Worm (Caenorhabditis elegans) whole organism, young adult: ENCODE results near the gene fbxa-163.

Source experiments
- F52B5.7 ChIP-seq: sonication (generic microtip); optimal IDR thresholded peaks from 2 replicates; lab custom pipeline; 2016; ENCODE audit warnings: mild to moderate bottlenecking, missing genetic modification characterization, missing compliant biosample characterization
- F57C9.4 ChIP-seq: sonication (generic microtip); optimal IDR thresholded peaks from 2 replicates; lab custom pipeline; 2017; ENCODE audit warnings: mild to moderate bottlenecking, missing genetic modification characterization, missing compliant biosample characterization
- athp-1 ChIP-seq: sonication (generic microtip); optimal IDR thresholded peaks from 2 replicates; lab custom pipeline; 2017; ENCODE audit warnings: mild to moderate bottlenecking, missing genetic modification characterization, missing compliant biosample characterization
- fkh-3 ChIP-seq: sonication (generic microtip); optimal IDR thresholded peaks from 2 replicates; lab custom pipeline; 2016; ENCODE audit warnings: mild to moderate bottlenecking, missing genetic modification characterization, missing compliant biosample characterization
- hlh-12 ChIP-seq: sonication (generic microtip); optimal IDR thresholded peaks from 2 replicates; lab custom pipeline; 2016; ENCODE audit warnings: missing genetic modification characterization, missing compliant biosample characterization
- hrde-1 ChIP-seq: sonication (generic microtip); optimal IDR thresholded peaks from 2 replicates; lab custom pipeline; 2016; ENCODE audit warnings: missing genetic modification characterization, mild to moderate bottlenecking, missing compliant biosample characterization, moderate library complexity, missing genotype, missing genetic modification reagents, borderline replicate concordance
- nfya-1 ChIP-seq: sonication (generic microtip); optimal IDR thresholded peaks from 2 replicates; lab custom pipeline; 2017; ENCODE audit warnings: antibody characterized with exemption, missing compliant biosample characterization, missing genetic modification characterization, borderline replicate concordance; ENCODE audit not compliant: insufficient read depth
- rec-8 ChIP-seq, 2 experiments: sonication (generic microtip); optimal IDR thresholded peaks; 2 replicates each; lab custom pipeline; 2016; ENCODE audit warnings: mild to moderate bottlenecking in 2 of 2, missing genetic modification characterization in 2 of 2, missing genetic modification reagents in 2 of 2, missing genotype in 2 of 2, missing biosample characterization in 1 of 2, missing compliant biosample characterization in 1 of 2, moderate library complexity in 1 of 2
- snpc-3.4 ChIP-seq: sonication (generic microtip); optimal IDR thresholded peaks from 2 replicates; lab custom pipeline; 2017; ENCODE audit warnings: missing genetic modification characterization, mild to moderate bottlenecking, missing compliant biosample characterization, antibody characterized with exemption, moderate library complexity, missing genotype, missing genetic modification reagents
- tlf-1 ChIP-seq: fragments of 200-800 bp; sonication (Bioruptor generic); optimal IDR thresholded peaks from 2 replicates; lab custom pipeline; 2018; ENCODE audit warnings: mild to moderate bottlenecking, missing genetic modification characterization, missing compliant biosample characterization
- unc-62 ChIP-seq: fragments of 150-350 bp; optimal IDR thresholded peaks from 2 replicates; lab custom pipeline; 2014; ENCODE audit warnings: missing biosample characterization, missing genetic modification reagents, missing genetic modification characterization
- ztf-26 ChIP-seq: sonication (generic microtip); optimal IDR thresholded peaks from 2 replicates; lab custom pipeline; 2017; ENCODE audit warnings: missing genetic modification characterization, missing compliant biosample characterization

DNA sequence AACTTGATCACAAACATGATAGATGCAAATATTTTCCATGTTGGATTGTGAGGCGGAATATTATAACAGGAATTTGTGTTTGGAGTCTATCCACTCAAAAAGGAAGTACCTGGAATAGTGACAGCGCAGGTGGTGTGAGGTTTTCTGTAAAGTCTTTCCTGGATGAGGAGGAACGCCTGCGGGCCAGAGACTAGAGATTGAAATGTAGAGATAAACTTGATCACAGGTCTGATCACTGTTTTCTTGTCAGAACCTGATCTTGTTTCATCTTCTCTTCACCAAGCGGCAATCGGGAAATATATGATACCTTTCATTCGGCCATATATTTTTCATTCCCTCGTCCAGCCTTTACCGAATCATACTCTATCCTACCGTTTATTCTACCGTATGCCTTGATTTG is 24.2 kb downstream of the fbxa-163 start, which contains the start of gene T07H3.8:
- TF ChIP-seq athp-1 (tag; lab: Kevin White, UChicago) (no peak), fkh-3 (tag; lab: Kevin White, UChicago) (no peak), hlh-12 (tag; lab: Kevin White, UChicago) (no peak), F52B5.7 (tag; lab: Kevin White, UChicago) (no peak), hrde-1 (tag; lab: Kevin White, UChicago) (no peak), nfya-1 (tag; lab: Kevin White, UChicago) (no peak), ztf-26 (tag; lab: Kevin White, UChicago) (no peak), tlf-1 (GFP tag; lab: Kevin White, UChicago) (no peak), snpc-3.4 (tag; lab: Kevin White, UChicago) (no peak), rec-8 (tag; optimal IDR thresholded peaks at IDR 0.05; lab: Kevin White, UChicago) (no peak), F57C9.4 (no peak), unc-62 (GFP tag; lab: Kevin White, UChicago) (no peak)
